Fruit fly (Drosophila melanogaster) whole organism, embryonic: ENCODE measurements around the gene Gcat.

Experiments
- Adf1 ChIP-seq: fragments of 200-800 bp; sonication (Bioruptor generic); IDR thresholded peaks from 2 replicates; pipeline ENCODE4 v1.3.6; 2022; ENCODE audit warnings: missing biosample characterization, missing genetic modification characterization
- C15 ChIP-seq: fragments of 200-800 bp; sonication (Bioruptor generic); IDR thresholded peaks from 3 replicates; pipeline ENCODE4 v1.3.6; 2022; ENCODE audit warnings: missing biosample characterization, missing genetic modification characterization
- CG10462 ChIP-seq: fragments of 200-800 bp; sonication (Bioruptor generic); optimal IDR thresholded peaks from 2 replicates; lab custom pipeline; 2016; ENCODE audit warnings: missing biosample characterization, missing genetic modification characterization
- CG11398 ChIP-seq: fragments of 200-800 bp; sonication (Bioruptor generic); optimal IDR thresholded peaks from 2 replicates; lab custom pipeline; 2016; ENCODE audit warnings: missing biosample characterization, missing genetic modification characterization
- CG11560 ChIP-seq: fragments of 200-800 bp; sonication (Bioruptor generic); IDR thresholded peaks from 3 replicates; pipeline ENCODE4 v1.3.6; 2022; ENCODE audit warnings: missing biosample characterization, missing genetic modification characterization
- CG12104 ChIP-seq: fragments of 200-800 bp; sonication (Bioruptor generic); optimal IDR thresholded peaks from 3 replicates; lab custom pipeline; 2016; ENCODE audit warnings: missing biosample characterization, missing genetic modification characterization
- CG12391 ChIP-seq: fragments of 200-800 bp; sonication (Bioruptor generic); optimal IDR thresholded peaks from 3 replicates; lab custom pipeline; 2018; ENCODE audit warnings: missing biosample characterization, mild to moderate bottlenecking, missing genetic modification characterization, moderate library complexity
- CG14860 ChIP-seq: fragments of 200-800 bp; sonication (Bioruptor generic); IDR thresholded peaks from 3 replicates; pipeline ENCODE4 v1.3.6; 2022; ENCODE audit warnings: missing biosample characterization, missing genetic modification characterization; ENCODE audit not compliant: partially characterized antibody
- CG16779 ChIP-seq: fragments of 200-800 bp; sonication (Bioruptor generic); IDR thresholded peaks from 2 replicates; pipeline ENCODE4 v1.3.6; 2022; ENCODE audit warnings: missing biosample characterization, missing genetic modification characterization
- CG16813 ChIP-seq: fragments of 200-800 bp; sonication (Bioruptor generic); IDR thresholded peaks from 3 replicates; pipeline ENCODE4 v1.3.6; 2022; ENCODE audit warnings: missing biosample characterization, missing genetic modification characterization; ENCODE audit not compliant: partially characterized antibody
- CG17359 ChIP-seq: fragments of 200-800 bp; sonication (Bioruptor generic); optimal IDR thresholded peaks from 3 replicates; lab custom pipeline; 2018; ENCODE audit warnings: missing biosample characterization, mild to moderate bottlenecking, missing genetic modification characterization, moderate library complexity
- CG17568 ChIP-seq: fragments of 200-800 bp; sonication (Bioruptor generic); optimal IDR thresholded peaks from 2 replicates; lab custom pipeline; 2018; ENCODE audit warnings: missing biosample characterization, mild to moderate bottlenecking, missing genetic modification characterization, moderate library complexity
- CG18599 ChIP-seq: fragments of 200-800 bp; sonication (Bioruptor generic); optimal IDR thresholded peaks from 3 replicates; lab custom pipeline; 2017; ENCODE audit warnings: missing biosample characterization, missing genetic modification characterization, mild to moderate bottlenecking, moderate library complexity, missing genetic modification reagents
- CG31365 ChIP-seq: fragments of 200-800 bp; sonication (Bioruptor generic); optimal IDR thresholded peaks from 2 replicates; lab custom pipeline; 2018; ENCODE audit warnings: missing biosample characterization, mild to moderate bottlenecking, missing genetic modification characterization
- CG32767 ChIP-seq: fragments of 200-800 bp; sonication (Bioruptor generic); IDR thresholded peaks from 2 replicates; pipeline ENCODE4 v1.3.6; 2022; ENCODE audit warnings: missing biosample characterization, missing genetic modification characterization
- CG34376 ChIP-seq: fragments of 200-800 bp; sonication (Bioruptor generic); optimal IDR thresholded peaks from 2 replicates; lab custom pipeline; 2018; ENCODE audit warnings: missing biosample characterization, mild to moderate bottlenecking, missing genetic modification characterization
- CG43689 ChIP-seq: fragments of 200-800 bp; sonication (Bioruptor generic); IDR thresholded peaks from 2 replicates; pipeline ENCODE4 v1.3.6; 2022; ENCODE audit warnings: missing biosample characterization, missing genetic modification characterization
- CG4424 ChIP-seq: fragments of 200-800 bp; sonication (Bioruptor generic); optimal IDR thresholded peaks from 3 replicates; lab custom pipeline; 2016; ENCODE audit warnings: missing biosample characterization, missing genetic modification characterization
- CG6813 ChIP-seq: fragments of 200-800 bp; sonication (Bioruptor generic); optimal IDR thresholded peaks from 2 replicates; lab custom pipeline; 2017; ENCODE audit warnings: missing biosample characterization, missing genetic modification characterization, mild to moderate bottlenecking, moderate library complexity, missing genetic modification reagents
- CG7271 ChIP-seq: fragments of 200-800 bp; sonication (Bioruptor generic); optimal IDR thresholded peaks from 2 replicates; lab custom pipeline; 2018; ENCODE audit warnings: missing biosample characterization, mild to moderate bottlenecking, missing genetic modification characterization, moderate library complexity
- CG9609 ChIP-seq: fragments of 200-800 bp; sonication (Bioruptor generic); optimal IDR thresholded peaks from 3 replicates; lab custom pipeline; 2016; ENCODE audit warnings: missing biosample characterization, missing genetic modification characterization
- Dp ChIP-seq: fragments of 200-800 bp; sonication (Bioruptor generic); optimal IDR thresholded peaks from 2 replicates; lab custom pipeline; 2018; ENCODE audit warnings: missing biosample characterization, mild to moderate bottlenecking, missing genetic modification characterization, moderate library complexity
- Eip74EF ChIP-seq, 2 experiments: fragments of 200-800 bp in 1 of 2; fragments of >200 bp in 1 of 2; sonication (Bioruptor generic) in 1 of 2; optimal IDR thresholded peaks; 2 replicates each; lab custom pipeline; 2017 to 2019; ENCODE audit warnings: missing biosample characterization in 2 of 2, missing genetic modification characterization in 2 of 2, mild to moderate bottlenecking in 1 of 2, moderate library complexity in 1 of 2
- Elba2 ChIP-seq: fragments of 200-800 bp; sonication (Bioruptor generic); optimal IDR thresholded peaks from 3 replicates; lab custom pipeline; 2016; ENCODE audit warnings: missing biosample characterization, missing genetic modification characterization
- Fer3 ChIP-seq: fragments of 200-800 bp; sonication (Bioruptor generic); optimal IDR thresholded peaks from 2 replicates; lab custom pipeline; 2018; ENCODE audit warnings: missing biosample characterization, mild to moderate bottlenecking, missing genetic modification characterization, moderate library complexity
- NC2α ChIP-seq: fragments of 200-800 bp; sonication (Bioruptor generic); optimal IDR thresholded peaks from 2 replicates; lab custom pipeline; 2016; ENCODE audit warnings: missing biosample characterization, missing genetic modification characterization
- Rfx ChIP-seq: fragments of 200-800 bp; sonication (Bioruptor generic); IDR thresholded peaks from 2 replicates; pipeline ENCODE4 v1.3.6; 2022; ENCODE audit warnings: missing biosample characterization, missing genetic modification characterization
- Six4 ChIP-seq: fragments of 200-800 bp; sonication (Bioruptor generic); optimal IDR thresholded peaks from 2 replicates; lab custom pipeline; 2016; ENCODE audit warnings: missing biosample characterization, missing genetic modification characterization
- ap ChIP-seq: fragments of 200-800 bp; sonication (Bioruptor generic); IDR thresholded peaks from 2 replicates; pipeline ENCODE4 v1.3.6; 2022; ENCODE audit warnings: missing biosample characterization, missing genetic modification characterization
- ash1 ChIP-seq: fragments of 200-800 bp; sonication (Bioruptor generic); optimal IDR thresholded peaks from 2 replicates; lab custom pipeline; 2018; ENCODE audit warnings: missing biosample characterization, mild to moderate bottlenecking, missing genetic modification characterization
- dmrt11E ChIP-seq: fragments of 200-800 bp; sonication (Bioruptor generic); optimal IDR thresholded peaks from 3 replicates; lab custom pipeline; 2018; ENCODE audit warnings: missing biosample characterization, mild to moderate bottlenecking, missing genetic modification characterization, moderate library complexity
- esg ChIP-seq: fragments of 200-800 bp; sonication (Bioruptor generic); conservative IDR thresholded peaks from 2 replicates; pipeline ENCODE4 v1.3.6; 2022; ENCODE audit warnings: missing biosample characterization, missing genetic modification characterization
- eyg ChIP-seq: fragments of 200-800 bp; sonication (Bioruptor generic); optimal IDR thresholded peaks from 3 replicates; lab custom pipeline; 2016; ENCODE audit warnings: missing biosample characterization, missing genetic modification characterization
- gsb ChIP-seq: fragments of 200-800 bp; sonication (Bioruptor generic); IDR thresholded peaks from 2 replicates; pipeline ENCODE4 v1.3.6; 2022; ENCODE audit warnings: missing biosample characterization, missing genetic modification characterization
- insv ChIP-seq, 2 experiments: fragments of 200-800 bp; sonication (Bioruptor generic); optimal IDR thresholded peaks; 3 replicates each; lab custom pipeline; 2016 to 2018; ENCODE audit warnings: missing biosample characterization in 2 of 2, missing genetic modification characterization in 2 of 2
- kay ChIP-seq: fragments of 200-800 bp; sonication (Bioruptor generic); optimal IDR thresholded peaks from 2 replicates; lab custom pipeline; 2016; ENCODE audit warnings: missing biosample characterization, missing genetic modification characterization
- lmd ChIP-seq: fragments of 200-800 bp; sonication (Bioruptor generic); IDR thresholded peaks from 2 replicates; pipeline ENCODE4 v1.3.6; 2022; ENCODE audit warnings: missing biosample characterization, missing genetic modification characterization
- luna ChIP-seq: fragments of 200-800 bp; sonication (Bioruptor generic); optimal IDR thresholded peaks from 2 replicates; lab custom pipeline; 2016; ENCODE audit warnings: missing biosample characterization, missing genetic modification characterization
- mirr ChIP-seq: fragments of 200-800 bp; sonication (Bioruptor generic); optimal IDR thresholded peaks from 3 replicates; lab custom pipeline; 2018; ENCODE audit warnings: missing biosample characterization, mild to moderate bottlenecking, missing genetic modification characterization
- peb ChIP-seq: fragments of 200-800 bp; sonication (Bioruptor generic); IDR thresholded peaks from 2 replicates; pipeline ENCODE4 v1.3.6; 2022; ENCODE audit warnings: missing biosample characterization, missing genetic modification characterization
- pum ChIP-seq: fragments of 200-800 bp; sonication (Bioruptor generic); optimal IDR thresholded peaks from 2 replicates; lab custom pipeline; 2016; ENCODE audit warnings: missing biosample characterization, missing genetic modification characterization
- rib ChIP-seq: fragments of 200-800 bp; sonication (Bioruptor generic); IDR thresholded peaks from 2 replicates; pipeline ENCODE4 v1.3.6; 2022; ENCODE audit warnings: missing biosample characterization, missing genetic modification characterization
- sc ChIP-seq, 3 experiments: fragments of >200 bp in 2 of 3; fragments of 200-800 bp in 1 of 3; sonication (Bioruptor generic) in 1 of 3; optimal IDR thresholded peaks; 2 replicates in 2 of 3; 3 replicates in 1 of 3; lab custom pipeline; 2017; ENCODE audit warnings: mild to moderate bottlenecking in 1 of 3, missing biosample characterization in 1 of 3, missing genetic modification characterization in 1 of 3, missing genetic modification reagents in 1 of 3
- sens ChIP-seq: fragments of 200-800 bp; sonication (Bioruptor generic); peaks from one replicate; lab custom pipeline; 2016; ENCODE audit warnings: missing biosample characterization, missing genetic modification characterization
- seq ChIP-seq: fragments of 200-800 bp; sonication (Bioruptor generic); IDR thresholded peaks from 2 replicates; pipeline ENCODE4 v1.3.6; 2022; ENCODE audit warnings: missing biosample characterization, missing genetic modification characterization
- sisA ChIP-seq: fragments of 200-800 bp; sonication (Bioruptor generic); IDR thresholded peaks from 2 replicates; pipeline ENCODE4 v1.3.6; 2022; ENCODE audit warnings: missing biosample characterization, missing genetic modification characterization
- tgo ChIP-seq: fragments of 200-800 bp; sonication (Bioruptor generic); IDR thresholded peaks from 3 replicates; pipeline ENCODE4 v1.3.6; 2022; ENCODE audit warnings: missing biosample characterization, missing genetic modification characterization
- trem ChIP-seq: fragments of 200-800 bp; optimal IDR thresholded peaks from 3 replicates; lab custom pipeline; 2019; ENCODE audit warnings: missing biosample characterization, mild to moderate bottlenecking, missing genetic modification characterization, moderate library complexity
- zen ChIP-seq: fragments of 200-800 bp; sonication (Bioruptor generic); optimal IDR thresholded peaks from 3 replicates; lab custom pipeline; 2018; ENCODE audit warnings: missing biosample characterization, mild to moderate bottlenecking, missing genetic modification characterization, moderate library complexity
- zen2 ChIP-seq: fragments of 200-800 bp; sonication (Bioruptor generic); IDR thresholded peaks from 3 replicates; pipeline ENCODE4 v1.3.6; 2022; ENCODE audit warnings: missing biosample characterization, missing genetic modification characterization; ENCODE audit not compliant: partially characterized antibody
- zf30C ChIP-seq: fragments of 200-800 bp; sonication (Bioruptor generic); optimal IDR thresholded peaks from 3 replicates; lab custom pipeline; 2018; ENCODE audit warnings: missing biosample characterization, mild to moderate bottlenecking, missing genetic modification characterization

Gcat gene

dm6 chr3L:11825560-11826153 lies 25.0 kb upstream of the Gcat start, which contains the start of gene CG32095 (continued):
- TF ChIP-seq CG43689 (GFP tag; lab: Robert Waterston, UW) (no peak), ap (no peak), Elba2 (no peak), Eip74EF (GFP tag; optimal IDR thresholded peaks at IDR 0.05; lab: Kevin White, UChicago) (no peak), CG34376 (no peak), CG9609 (GFP tag; lab: Kevin White, UChicago) (no peak), lmd (no peak), zf30C (GFP tag; lab: Kevin White, UChicago) (no peak), ash1 (no peak), CG10462 (GFP tag; lab: Kevin White, UChicago) (peak; percentile 28), eyg (GFP tag; lab: Kevin White, UChicago) (no peak), kay (GFP tag; lab: Kevin White, UChicago) (no peak), luna (GFP tag; lab: Kevin White, UChicago) (no peak), C15 (GFP tag; lab: Robert Waterston, UW) (no peak), rib (GFP tag; lab: Robert Waterston, UW) (no peak), CG17568 (GFP tag; lab: Kevin White, UChicago) (no peak), peb (no peak), zen (tag; lab: Kevin White, UChicago) (no peak), seq (no peak), CG31365 (tag; lab: Kevin White, UChicago) (no peak), mirr (GFP tag; lab: Kevin White, UChicago) (no peak), CG17359 (tag; lab: Kevin White, UChicago) (no peak), CG18599 (no peak), zen2 (peak; percentile 75), CG11398 (no peak), CG7271 (tag; lab: Kevin White, UChicago) (no peak), tgo (no peak), Adf1 (GFP tag; lab: Robert Waterston, UW) (no peak), pum (GFP tag; lab: Kevin White, UChicago) (no peak), CG16779 (GFP tag; lab: Robert Waterston, UW) (no peak), CG6813 (no peak), trem (peak; percentile 75), sisA (GFP tag; lab: Robert Waterston, UW) (no peak), CG16813 (GFP tag; lab: Robert Waterston, UW) (peak; percentile 76), Dp (peak; percentile 55), NC2α (no peak), dmrt11E (tag; lab: Kevin White, UChicago) (no peak), CG12104 (no peak), CG32767 (GFP tag; lab: Robert Waterston, UW) (no peak), gsb (GFP tag; lab: Robert Waterston, UW) (no peak), sens (no peak), CG14860 (GFP tag; lab: Robert Waterston, UW) (peak; percentile 70; the same call in 2 of the 3 replicates), CG12391 (tag; lab: Kevin White, UChicago) (no peak), esg (GFP tag; lab: Robert Waterston, UW) (no peak), sc (optimal IDR thresholded peaks at IDR 0.05; lab: Kevin White, UChicago) (no peak), sc (GFP tag; optimal IDR thresholded peaks at IDR 0.05; lab: Kevin White, UChicago) (no peak), insv (GFP tag; optimal IDR thresholded peaks at IDR 0.05; lab: Kevin White, UChicago) (no peak), Rfx (GFP tag; lab: Robert Waterston, UW) (no peak), CG4424 (GFP tag; lab: Kevin White, UChicago) (no peak), Fer3 (tag; lab: Kevin White, UChicago) (no peak), CG11560 (tag; lab: Robert Waterston, UW) (no peak; the same call in 2 of the 3 replicates), Six4 (GFP tag; lab: Kevin White, UChicago) (no peak)
